Fruit fly (Drosophila melanogaster) whole organism, embryonic: ENCODE measurements around the gene Tbc1d22.
A peak's percentile ranks its signal among the peaks of the same experiment; 100 is the strongest.

Experiments
- Abd-B ChIP-seq: fragments of 200-800 bp; sonication (Bioruptor generic); optimal IDR thresholded peaks from 2 replicates; lab custom pipeline; 2018; ENCODE audit warnings: missing biosample characterization, mild to moderate bottlenecking, missing genetic modification characterization, moderate library complexity
- CG10462 ChIP-seq: fragments of 200-800 bp; sonication (Bioruptor generic); optimal IDR thresholded peaks from 2 replicates; lab custom pipeline; 2016; ENCODE audit warnings: missing biosample characterization, missing genetic modification characterization
- CG10565 ChIP-seq: fragments of 200-800 bp; sonication (Bioruptor generic); optimal IDR thresholded peaks from 3 replicates; lab custom pipeline; 2016; ENCODE audit warnings: missing biosample characterization, mild to moderate bottlenecking, missing genetic modification characterization
- CG1233 ChIP-seq: fragments of 200-800 bp; sonication (Bioruptor generic); optimal IDR thresholded peaks from 4 replicates; lab custom pipeline; 2018; ENCODE audit warnings: missing biosample characterization, mild to moderate bottlenecking, missing genetic modification characterization
- CG13894 ChIP-seq: fragments of 200-800 bp; sonication (Bioruptor generic); optimal IDR thresholded peaks from 3 replicates; lab custom pipeline; 2018; ENCODE audit warnings: missing biosample characterization, mild to moderate bottlenecking, missing genetic modification characterization, moderate library complexity
- CG14667 ChIP-seq: fragments of 200-800 bp; sonication (Bioruptor generic); IDR thresholded peaks from 2 replicates; pipeline ENCODE4 v1.3.6; 2022; ENCODE audit warnings: missing biosample characterization, missing genetic modification characterization
- CG17186 ChIP-seq: fragments of 200-800 bp; sonication (Bioruptor generic); optimal IDR thresholded peaks from 3 replicates; lab custom pipeline; 2017; ENCODE audit warnings: missing biosample characterization, missing genetic modification reagents, missing genetic modification characterization
- CG17328 ChIP-seq: fragments of 200-800 bp; sonication (Bioruptor generic); IDR thresholded peaks from 2 replicates; pipeline ENCODE4 v1.3.6; 2022; ENCODE audit warnings: missing biosample characterization, missing genetic modification characterization
- CG17385 ChIP-seq: fragments of 200-800 bp; sonication (Bioruptor generic); optimal IDR thresholded peaks from 3 replicates; lab custom pipeline; 2018; ENCODE audit warnings: missing biosample characterization, mild to moderate bottlenecking, missing genetic modification characterization
- CG30431 ChIP-seq: fragments of 200-800 bp; sonication (Bioruptor generic); optimal IDR thresholded peaks from 2 replicates; lab custom pipeline; 2017; ENCODE audit warnings: missing biosample characterization, missing genetic modification characterization
- CG33213 ChIP-seq: fragments of 200-800 bp; sonication (Bioruptor generic); optimal IDR thresholded peaks from 3 replicates; lab custom pipeline; 2016; ENCODE audit warnings: missing biosample characterization, missing genetic modification characterization
- CG4707 ChIP-seq: fragments of 200-800 bp; sonication (Bioruptor generic); optimal IDR thresholded peaks from 2 replicates; lab custom pipeline; 2018; ENCODE audit warnings: missing biosample characterization, mild to moderate bottlenecking, missing genetic modification characterization, moderate library complexity
- CG4854 ChIP-seq: fragments of 200-800 bp; sonication (Bioruptor generic); optimal IDR thresholded peaks from 2 replicates; lab custom pipeline; 2016; ENCODE audit warnings: missing biosample characterization, missing genetic modification characterization, inconsistent platforms
- CG6654 ChIP-seq: fragments of 200-800 bp; sonication (Bioruptor generic); optimal IDR thresholded peaks from 2 replicates; lab custom pipeline; 2017; ENCODE audit warnings: missing biosample characterization, mild to moderate bottlenecking, missing genetic modification characterization
- CG6854 ChIP-seq: fragments of 200-800 bp; sonication (Bioruptor generic); optimal IDR thresholded peaks from 3 replicates; lab custom pipeline; 2017; ENCODE audit warnings: missing biosample characterization, mild to moderate bottlenecking, missing genetic modification characterization
- CG8290 ChIP-seq, 3 experiments: fragments of 200-800 bp; sonication (Bioruptor generic); optimal IDR thresholded peaks; 2 replicates each; lab custom pipeline; 2016 to 2019; ENCODE audit warnings: missing biosample characterization in 3 of 3, missing genetic modification characterization in 3 of 3, mild to moderate bottlenecking in 2 of 3, moderate library complexity in 1 of 3
- CG8924 ChIP-seq: fragments of 200-800 bp; optimal IDR thresholded peaks from 3 replicates; lab custom pipeline; 2019; ENCODE audit warnings: missing biosample characterization, mild to moderate bottlenecking, missing genetic modification characterization, moderate library complexity
- CG9215 ChIP-seq: fragments of 200-800 bp; sonication (Bioruptor generic); IDR thresholded peaks from 2 replicates; pipeline ENCODE4 v1.3.6; 2022; ENCODE audit warnings: missing biosample characterization, missing genetic modification characterization
- CG9609 ChIP-seq: fragments of 200-800 bp; sonication (Bioruptor generic); optimal IDR thresholded peaks from 3 replicates; lab custom pipeline; 2016; ENCODE audit warnings: missing biosample characterization, missing genetic modification characterization
- CkIIα-i1 ChIP-seq: fragments of 200-800 bp; sonication (Bioruptor generic); IDR thresholded peaks from 2 replicates; pipeline ENCODE4 v1.3.6; 2022; ENCODE audit warnings: missing biosample characterization, missing genetic modification characterization
- Dek ChIP-seq: fragments of 200-800 bp; sonication (Bioruptor generic); optimal IDR thresholded peaks from 3 replicates; lab custom pipeline; 2019; ENCODE audit warnings: missing biosample characterization, mild to moderate bottlenecking, missing genetic modification characterization, moderate library complexity
- Doc2 ChIP-seq: fragments of 200-800 bp; sonication (Bioruptor generic); IDR thresholded peaks from 2 replicates; pipeline ENCODE4 v1.3.6; 2022; ENCODE audit warnings: missing biosample characterization, missing genetic modification characterization
- E2f2 ChIP-seq: fragments of 200-800 bp; sonication (Bioruptor generic); IDR thresholded peaks from 2 replicates; pipeline ENCODE4 v1.3.6; 2022; ENCODE audit warnings: missing biosample characterization, missing genetic modification characterization
- Eip74EF ChIP-seq, 2 experiments: fragments of 200-800 bp in 1 of 2; fragments of >200 bp in 1 of 2; sonication (Bioruptor generic) in 1 of 2; optimal IDR thresholded peaks; 2 replicates each; lab custom pipeline; 2017 to 2019; ENCODE audit warnings: missing biosample characterization in 2 of 2, missing genetic modification characterization in 2 of 2, mild to moderate bottlenecking in 1 of 2, moderate library complexity in 1 of 2
- Gug ChIP-seq: fragments of 200-800 bp; sonication (Bioruptor generic); IDR thresholded peaks from 4 replicates; pipeline ENCODE4 v1.3.6; 2022; ENCODE audit warnings: missing biosample characterization, missing genetic modification characterization
- Kr ChIP-seq: fragments of 200-800 bp; sonication (Bioruptor generic); optimal IDR thresholded peaks from 2 replicates; lab custom pipeline; 2017; ENCODE audit warnings: missing biosample characterization, mild to moderate bottlenecking, missing genetic modification characterization
- Lhr ChIP-seq: fragments of 200-800 bp; sonication (Bioruptor generic); optimal IDR thresholded peaks from 3 replicates; lab custom pipeline; 2017; ENCODE audit warnings: mild to moderate bottlenecking, missing biosample characterization, missing genetic modification reagents, missing genetic modification characterization
- Sox102F ChIP-seq: fragments of 200-800 bp; sonication (Bioruptor generic); optimal IDR thresholded peaks from 2 replicates; lab custom pipeline; 2018; ENCODE audit warnings: missing biosample characterization, mild to moderate bottlenecking, missing genetic modification characterization, moderate library complexity
- Taf1 ChIP-seq: fragments of 200-800 bp; sonication (Bioruptor generic); IDR thresholded peaks from 2 replicates; pipeline ENCODE4 v1.3.6; 2022; ENCODE audit warnings: missing biosample characterization, missing genetic modification characterization
- YL-1 ChIP-seq: fragments of 200-800 bp; sonication (Bioruptor generic); optimal IDR thresholded peaks from 3 replicates; lab custom pipeline; 2017; ENCODE audit warnings: missing biosample characterization, mild to moderate bottlenecking, missing genetic modification characterization
- abd-A ChIP-seq: fragments of 200-800 bp; sonication (Bioruptor generic); optimal IDR thresholded peaks from 3 replicates; lab custom pipeline; 2019; ENCODE audit warnings: missing biosample characterization, mild to moderate bottlenecking, missing genetic modification characterization, moderate library complexity
- aop ChIP-seq: fragments of 200-800 bp; sonication (Bioruptor generic); IDR thresholded peaks from 2 replicates; pipeline ENCODE4 v1.3.6; 2022; ENCODE audit warnings: missing biosample characterization, missing genetic modification characterization
- ato ChIP-seq: fragments of 200-800 bp; sonication (Bioruptor generic); IDR thresholded peaks from 2 replicates; pipeline ENCODE4 v1.3.6; 2022; ENCODE audit warnings: missing biosample characterization, missing genetic modification characterization; ENCODE audit not compliant: partially characterized antibody
- bcd ChIP-seq: fragments of 200-800 bp; sonication (Bioruptor generic); optimal IDR thresholded peaks from 2 replicates; lab custom pipeline; 2017; ENCODE audit warnings: missing biosample characterization, mild to moderate bottlenecking, missing genetic modification characterization
- bigmax ChIP-seq: fragments of 200-800 bp; sonication (Bioruptor generic); optimal IDR thresholded peaks from 2 replicates; lab custom pipeline; 2018; ENCODE audit warnings: missing biosample characterization, mild to moderate bottlenecking, missing genetic modification characterization
- ci ChIP-seq: fragments of 200-800 bp; sonication (Bioruptor generic); IDR thresholded peaks from 3 replicates; pipeline ENCODE4 v1.3.6; 2022; ENCODE audit warnings: missing biosample characterization, missing genetic modification characterization
- gsb ChIP-seq: fragments of 200-800 bp; sonication (Bioruptor generic); IDR thresholded peaks from 2 replicates; pipeline ENCODE4 v1.3.6; 2022; ENCODE audit warnings: missing biosample characterization, missing genetic modification characterization
- gsb-n ChIP-seq: fragments of 200-800 bp; sonication (Bioruptor generic); optimal IDR thresholded peaks from 3 replicates; lab custom pipeline; 2018; ENCODE audit warnings: missing biosample characterization, mild to moderate bottlenecking, missing genetic modification characterization
- kni ChIP-seq: fragments of 200-800 bp; sonication (Bioruptor generic); optimal IDR thresholded peaks from 3 replicates; lab custom pipeline; 2017; ENCODE audit warnings: mild to moderate bottlenecking, missing biosample characterization, missing genetic modification reagents, missing genetic modification characterization
- lilli ChIP-seq: fragments of 200-800 bp; sonication (Bioruptor generic); optimal IDR thresholded peaks from 3 replicates; lab custom pipeline; 2016; ENCODE audit warnings: missing biosample characterization, missing genetic modification characterization
- lola ChIP-seq, 3 experiments: fragments of >200 bp in 2 of 3; fragments of 200-800 bp in 1 of 3; sonication (Bioruptor generic) in 1 of 3; optimal IDR thresholded peaks; 2 replicates each; lab custom pipeline; 2017 to 2019; ENCODE audit warnings: missing biosample characterization in 3 of 3, missing genetic modification characterization in 3 of 3, mild to moderate bottlenecking in 1 of 3, moderate library complexity in 1 of 3
- nau ChIP-seq: fragments of 200-800 bp; sonication (Bioruptor generic); optimal IDR thresholded peaks from 3 replicates; lab custom pipeline; 2017; ENCODE audit warnings: missing biosample characterization, mild to moderate bottlenecking, missing genetic modification characterization, missing genetic modification reagents
- pb ChIP-seq: fragments of 200-800 bp; sonication (Bioruptor generic); optimal IDR thresholded peaks from 3 replicates; lab custom pipeline; 2016; ENCODE audit warnings: missing biosample characterization, missing genetic modification characterization
- sna ChIP-seq: fragments of 200-800 bp; sonication (Bioruptor generic); IDR thresholded peaks from 2 replicates; pipeline ENCODE4 v1.3.6; 2022; ENCODE audit warnings: missing biosample characterization, missing genetic modification characterization; ENCODE audit not compliant: partially characterized antibody
- sob ChIP-seq: fragments of 200-800 bp; sonication (Bioruptor generic); IDR thresholded peaks from 2 replicates; pipeline ENCODE4 v1.3.6; 2022; ENCODE audit warnings: missing biosample characterization, missing genetic modification characterization
- trh ChIP-seq: fragments of 200-800 bp; sonication (Bioruptor generic); optimal IDR thresholded peaks from 2 replicates; lab custom pipeline; 2016; ENCODE audit warnings: missing biosample characterization, missing genetic modification characterization
- ttk ChIP-seq: fragments of 200-800 bp; sonication (Bioruptor generic); IDR thresholded peaks from 2 replicates; pipeline ENCODE4 v2.1.2; 2022; ENCODE audit warnings: missing biosample characterization, missing genetic modification characterization
- vfl ChIP-seq: fragments of 200-800 bp; sonication (Bioruptor generic); optimal IDR thresholded peaks from 2 replicates; lab custom pipeline; 2016; ENCODE audit warnings: missing biosample characterization, missing genetic modification characterization
- z ChIP-seq: fragments of 200-800 bp; sonication (Bioruptor generic); IDR thresholded peaks from 3 replicates; pipeline ENCODE4 v1.3.6; 2022; ENCODE audit warnings: missing biosample characterization, missing genetic modification characterization

Gene Tbc1d22

dm6 chr3R:21138220-21138754, 36.3 kb downstream of the Tbc1d22 start, which contains the start of gene meigo (continued):
- TF ChIP-seq aop (GFP tag; lab: Robert Waterston, UW) (no peak), CG6854 (GFP tag; lab: Kevin White, UChicago) (no peak), CG14667 (GFP tag; lab: Robert Waterston, UW) (peak; percentile 50; the same call in 1 of the 2 replicates), CG4854 (peak; percentile 49), trh (GFP tag; lab: Kevin White, UChicago) (no peak), CG17186 (GFP tag; lab: Kevin White, UChicago) (peak; percentile 81), Abd-B (GFP tag; lab: Kevin White, UChicago) (peak; percentile 90), lola (GFP tag; optimal IDR thresholded peaks at IDR 0.05; lab: Kevin White, UChicago) (peak in 1 of 3 experiments; percentile 61), CG10462 (GFP tag; lab: Kevin White, UChicago) (no peak), YL-1 (GFP tag; lab: Kevin White, UChicago) (peak; percentile 90), CG17328 (no peak; the same call in 1 of the 2 replicates), ato (GFP tag; lab: Robert Waterston, UW) (no peak), abd-A (tag; lab: Kevin White, UChicago) (no peak), bigmax (GFP tag; lab: Kevin White, UChicago) (no peak), CG13894 (no peak), CG4707 (GFP tag; lab: Kevin White, UChicago) (no peak), lilli (GFP tag; lab: Kevin White, UChicago) (peak; percentile 84), gsb (GFP tag; lab: Robert Waterston, UW) (no peak), CG10565 (GFP tag; lab: Kevin White, UChicago) (no peak), gsb-n (tag; lab: Kevin White, UChicago) (peak; percentile 44), Lhr (peak; percentile 46), bcd (GFP tag; lab: Kevin White, UChicago) (peak; percentile 70), Gug (GFP tag; lab: Robert Waterston, UW) (peak; percentile 37; the same call in 1 of the 4 replicates), CkIIα-i1 (GFP tag; lab: Robert Waterston, UW) (no peak), ci (GFP tag; lab: Robert Waterston, UW) (peak; percentile 41; the same call in 1 of the 3 replicates), CG9215 (GFP tag; lab: Robert Waterston, UW) (peak; percentile 72), CG8924 (tag; lab: Kevin White, UChicago) (peak; percentile 66), CG17385 (no peak), Doc2 (GFP tag; lab: Robert Waterston, UW) (no peak), sob (GFP tag; lab: Robert Waterston, UW) (peak; percentile 77), z (no peak), kni (GFP tag; lab: Kevin White, UChicago) (peak; percentile 43), CG9609 (GFP tag; lab: Kevin White, UChicago) (no peak), E2f2 (GFP tag; lab: Robert Waterston, UW) (peak; percentile 91), CG33213 (GFP tag; lab: Kevin White, UChicago) (peak; percentile 18), Taf1 (GFP tag; lab: Robert Waterston, UW) (peak; percentile 51; the same call in 1 of the 2 replicates), nau (GFP tag; lab: Kevin White, UChicago) (no peak), Sox102F (no peak), CG8290 (GFP tag; optimal IDR thresholded peaks at IDR 0.05; lab: Kevin White, UChicago) (no peak), CG8290 (tag; optimal IDR thresholded peaks at IDR 0.05; lab: Kevin White, UChicago) (no peak), Dek (tag; lab: Kevin White, UChicago) (peak; percentile 74), CG6654 (GFP tag; lab: Kevin White, UChicago) (no peak), ttk (GFP tag; lab: Robert Waterston, UW) (no peak), Kr (GFP tag; lab: Kevin White, UChicago) (no peak), pb (GFP tag; lab: Kevin White, UChicago) (peak; percentile 36), sna (GFP tag; lab: Robert Waterston, UW) (0 out of 2 replicates have a peak, but pooled peaks have one; percentile 49), CG30431 (GFP tag; lab: Kevin White, UChicago) (no peak), CG1233 (GFP tag; lab: Kevin White, UChicago) (peak; percentile 47), vfl (GFP tag; lab: Kevin White, UChicago) (peak; percentile 66), Eip74EF (GFP tag; optimal IDR thresholded peaks at IDR 0.05; lab: Kevin White, UChicago) (no peak)
